Worm (Caenorhabditis elegans) whole organism, mixed stage, embryonic: ENCODE measurements around the gene C01G10.7.
"Not testable (repeated sequence)": the region's sequence is repeated elsewhere in the genome, so short reads cannot be mapped to it uniquely, and the experiment has no call there.

Experiments used
- M03D4.4 ChIP-seq: sonication (generic microtip); optimal IDR thresholded peaks from 2 replicates; lab custom pipeline; 2017; ENCODE audit warnings: mild to moderate bottlenecking, missing genetic modification characterization, missing compliant biosample characterization
- bed-3 ChIP-seq: fragments of 200-800 bp; sonication (Bioruptor generic); optimal IDR thresholded peaks from 3 replicates; lab custom pipeline; 2018; ENCODE audit warnings: mild to moderate bottlenecking, missing genetic modification characterization, moderate library complexity, missing compliant biosample characterization
- blmp-1 ChIP-seq: fragments of 150-350 bp; optimal IDR thresholded peaks from 2 replicates; lab custom pipeline; 2014; ENCODE audit warnings: missing biosample characterization, missing genetic modification characterization
- ceh-83 ChIP-seq: fragments of 200-800 bp; sonication (Bioruptor generic); optimal IDR thresholded peaks from 2 replicates; lab custom pipeline; 2018; ENCODE audit warnings: mild to moderate bottlenecking, missing genetic modification characterization, missing compliant biosample characterization
- ces-1 ChIP-seq: fragments of 150-350 bp; optimal IDR thresholded peaks from 2 replicates; lab custom pipeline; 2014; ENCODE audit warnings: missing biosample characterization, missing genetic modification reagents, missing genetic modification characterization
- elt-1 ChIP-seq: sonication (generic microtip); optimal IDR thresholded peaks from 2 replicates; lab custom pipeline; 2017; ENCODE audit warnings: missing genetic modification characterization, mild to moderate bottlenecking, missing compliant biosample characterization, antibody characterized with exemption, moderate library complexity, borderline replicate concordance; ENCODE audit not compliant: insufficient read depth
- flh-1 ChIP-seq: fragments of 200-800 bp; sonication (Bioruptor generic); optimal IDR thresholded peaks from 2 replicates; lab custom pipeline; 2018; ENCODE audit warnings: mild to moderate bottlenecking, missing genetic modification characterization, moderate library complexity, missing compliant biosample characterization
- ham-2 ChIP-seq: fragments of 200-800 bp; sonication (Bioruptor generic); optimal IDR thresholded peaks from 2 replicates; lab custom pipeline; 2018; ENCODE audit warnings: mild to moderate bottlenecking, missing genetic modification characterization, missing compliant biosample characterization
- hlh-1 ChIP-seq: fragments of 150-350 bp; optimal IDR thresholded peaks from 2 replicates; lab custom pipeline; 2014; ENCODE audit warnings: missing biosample characterization, missing genetic modification reagents, missing genetic modification characterization
- lin-32 ChIP-seq: fragments of 200-800 bp; sonication (Bioruptor generic); optimal IDR thresholded peaks from 2 replicates; lab custom pipeline; 2018; ENCODE audit warnings: mild to moderate bottlenecking, missing genetic modification characterization, missing compliant biosample characterization
- mab-5 ChIP-seq: fragments of 150-350 bp; optimal IDR thresholded peaks from 2 replicates; lab custom pipeline; 2014; ENCODE audit warnings: missing biosample characterization, missing genetic modification characterization
- mep-1 ChIP-seq: fragments of 150-350 bp; optimal IDR thresholded peaks from 2 replicates; lab custom pipeline; 2017; ENCODE audit warnings: missing biosample characterization, missing genetic modification reagents, missing genetic modification characterization, inconsistent platforms
- mls-2 ChIP-seq: sonication (generic microtip); optimal IDR thresholded peaks from 2 replicates; lab custom pipeline; 2016; ENCODE audit warnings: mild to moderate bottlenecking, missing genetic modification characterization, moderate library complexity, missing compliant biosample characterization
- nhr-12 ChIP-seq: fragments of 150-350 bp; optimal IDR thresholded peaks from 2 replicates; lab custom pipeline; 2014; ENCODE audit warnings: missing biosample characterization, missing genetic modification characterization
- nhr-2 ChIP-seq: fragments of 150-350 bp; optimal IDR thresholded peaks from 2 replicates; lab custom pipeline; 2014; ENCODE audit warnings: missing biosample characterization, missing genetic modification characterization
- nhr-76 ChIP-seq: sonication (generic microtip); optimal IDR thresholded peaks from 2 replicates; lab custom pipeline; 2017; ENCODE audit warnings: missing biosample characterization, missing genetic modification characterization
- pha-4 ChIP-seq: fragments of 150-350 bp; optimal IDR thresholded peaks from 2 replicates; lab custom pipeline; 2018; ENCODE audit warnings: missing biosample characterization, missing genetic modification reagents, missing genetic modification characterization
- sem-2 ChIP-seq: fragments of 200-800 bp; sonication (Bioruptor generic); optimal IDR thresholded peaks from 2 replicates; lab custom pipeline; 2018; ENCODE audit warnings: mild to moderate bottlenecking, missing genetic modification characterization, missing compliant biosample characterization
- snpc-4 ChIP-seq: fragments of 150-350 bp; optimal IDR thresholded peaks from 2 replicates; lab custom pipeline; 2014; ENCODE audit warnings: missing biosample characterization, missing genetic modification characterization
- sptf-1 ChIP-seq: sonication (generic microtip); optimal IDR thresholded peaks from 2 replicates; lab custom pipeline; 2017; ENCODE audit warnings: mild to moderate bottlenecking, missing genetic modification characterization, moderate library complexity, missing compliant biosample characterization
- unc-120 ChIP-seq: sonication (generic microtip); optimal IDR thresholded peaks from 2 replicates; lab custom pipeline; 2017; ENCODE audit warnings: missing genetic modification characterization, missing compliant biosample characterization; ENCODE audit not compliant: poor library complexity, severe bottlenecking
- unc-39 ChIP-seq: fragments of 150-350 bp; optimal IDR thresholded peaks from 2 replicates; lab custom pipeline; 2014; ENCODE audit warnings: missing biosample characterization, missing genetic modification characterization

C01G10.7 gene

DNA sequence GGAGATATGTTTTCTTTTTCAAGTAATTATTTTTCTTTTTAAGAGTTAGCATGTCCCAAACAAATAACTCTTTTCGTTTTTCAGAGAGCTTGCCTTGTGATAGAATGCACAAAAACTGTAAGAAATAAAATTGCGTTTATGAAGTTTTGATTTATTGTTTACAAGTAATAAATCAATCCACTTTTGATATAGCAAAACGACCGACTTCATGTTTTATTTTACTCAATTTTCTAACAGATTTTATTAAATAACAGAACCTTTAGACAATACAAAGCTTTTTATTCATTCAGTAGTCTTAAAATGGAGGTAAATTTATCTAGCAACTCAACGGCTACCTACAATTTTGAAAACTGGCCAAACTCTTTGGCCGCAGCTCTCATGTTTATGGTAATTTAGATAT is 9.2 kb downstream of the C01G10.7 start, which contains the start of gene srx-78:
srx-78 (plus strand) TSS at position 301 of the 400 bp plus-strand sequence.
- TF ChIP-seq ceh-83 (GFP tag; lab: Kevin White, UChicago) (no peak), unc-120 (tag; lab: Kevin White, UChicago) (no peak), pha-4 (tag; lab: Kevin White, UChicago) (no peak), ces-1 (GFP tag; lab: Kevin White, UChicago) (no peak), unc-39 (tag; lab: Kevin White, UChicago) (no peak)

DNA sequence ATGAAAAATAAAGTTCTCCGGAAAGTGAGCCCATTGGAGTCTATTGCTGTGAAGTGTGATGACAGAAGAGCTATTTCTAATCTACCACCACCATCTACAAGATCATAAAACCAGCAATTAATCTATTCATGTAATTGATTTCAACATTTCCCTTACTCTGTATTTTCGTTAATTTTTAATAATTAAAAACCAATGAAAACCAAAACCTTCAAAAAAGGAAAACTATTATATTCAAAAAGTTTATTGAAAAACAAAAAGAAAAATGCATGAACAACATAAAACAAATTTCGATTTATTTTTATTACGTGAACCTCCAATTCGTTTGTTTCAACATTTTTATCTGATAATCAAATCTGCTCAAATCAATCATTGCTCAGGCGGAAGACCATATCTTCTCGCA is 13.9 kb downstream of the C01G10.7 start, which contains the start of gene C01G10.1:
C01G10.1 (plus strand) TSS at position 301 of the 400 bp plus-strand sequence.
- TF ChIP-seq elt-1 (tag; lab: Kevin White, UChicago) (peak; percentile 7), unc-120 (tag; lab: Kevin White, UChicago) (no peak)

DNA sequence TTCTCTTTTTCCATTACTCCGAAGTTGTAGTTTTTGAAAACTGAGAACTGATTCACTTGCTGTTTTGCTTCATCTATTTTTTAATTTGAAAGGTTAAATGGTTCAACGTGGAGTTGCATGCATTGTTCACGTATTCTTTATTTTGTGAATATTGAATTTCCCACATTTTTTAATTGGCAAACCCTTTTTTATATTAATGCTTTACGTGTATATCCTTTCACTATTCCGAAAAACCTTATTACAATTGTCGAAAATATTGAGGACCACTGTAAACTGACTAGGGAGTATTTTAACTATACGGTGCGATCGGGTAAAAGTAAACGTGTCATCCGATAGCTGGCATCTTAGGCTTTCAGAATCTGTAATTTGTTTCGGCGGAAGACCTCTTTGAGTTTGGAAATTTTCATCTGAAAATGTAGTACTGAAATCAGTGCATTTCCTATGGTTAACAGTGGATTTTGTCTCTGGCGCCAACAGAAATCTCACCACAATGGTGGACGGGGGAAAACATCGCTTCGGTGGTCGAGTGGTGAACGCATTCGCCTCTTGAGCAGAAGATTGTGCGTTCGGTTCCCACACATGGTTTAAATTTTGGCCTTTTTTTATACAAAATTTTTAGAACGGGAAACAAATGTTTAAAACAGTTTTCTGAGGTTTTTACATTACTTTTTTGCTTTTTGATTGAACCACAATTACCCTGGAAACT is 20.5 kb downstream of the C01G10.7 start, which contains the start of gene C01G10.14:
C01G10.14 (minus strand) TSS at position 51 of the 706 bp plus-strand sequence.
- not testable (repeated sequence) for TF ChIP-seq elt-1 (tag; lab: Kevin White, UChicago); mep-1; ham-2 (GFP tag; lab: Kevin White, UChicago)

DNA sequence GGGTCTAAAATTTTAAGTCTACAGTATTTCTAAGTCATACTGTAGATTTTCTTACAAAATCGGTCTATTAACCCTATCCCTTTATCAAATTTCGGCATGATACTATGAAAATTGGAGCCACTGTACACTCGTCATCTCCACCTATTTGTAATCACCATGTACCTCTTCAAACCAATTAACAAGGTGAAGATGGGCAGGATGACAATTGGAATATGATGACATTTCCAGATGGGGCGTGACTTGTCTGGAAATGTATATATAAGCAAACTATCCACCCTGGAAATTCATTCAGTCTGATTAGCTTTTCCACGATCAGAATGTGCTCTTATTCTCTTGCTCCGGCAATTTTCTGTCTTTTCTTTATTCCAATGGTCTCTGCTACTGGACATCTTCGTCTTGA is 23.7 kb downstream of the C01G10.7 start, which contains the start of gene Y75B12A.2:
Y75B12A.2 (plus strand) TSS at position 301 of the 400 bp plus-strand sequence.
- TF ChIP-seq bed-3 (GFP tag; lab: Kevin White, UChicago): no peak
- TF ChIP-seq lin-32: no peak
- TF ChIP-seq elt-1 (tag; lab: Kevin White, UChicago): no peak
- no peak for TF ChIP-seq mep-1
- TF ChIP-seq nhr-2 (tag; lab: Kevin White, UChicago): no peak
- no peak for TF ChIP-seq nhr-12 (tag; lab: Kevin White, UChicago)
- TF ChIP-seq ceh-83 (GFP tag; lab: Kevin White, UChicago): no peak
- TF ChIP-seq M03D4.4: no peak
- TF ChIP-seq hlh-1 (tag; lab: Kevin White, UChicago): no peak
- TF ChIP-seq ham-2 (GFP tag; lab: Kevin White, UChicago): no peak
- no peak for TF ChIP-seq mab-5
- TF ChIP-seq sptf-1 (tag; lab: Kevin White, UChicago): no peak
- TF ChIP-seq mls-2 (tag; lab: Kevin White, UChicago): no peak
- TF ChIP-seq, all 35 proteins: peak for 0

DNA sequence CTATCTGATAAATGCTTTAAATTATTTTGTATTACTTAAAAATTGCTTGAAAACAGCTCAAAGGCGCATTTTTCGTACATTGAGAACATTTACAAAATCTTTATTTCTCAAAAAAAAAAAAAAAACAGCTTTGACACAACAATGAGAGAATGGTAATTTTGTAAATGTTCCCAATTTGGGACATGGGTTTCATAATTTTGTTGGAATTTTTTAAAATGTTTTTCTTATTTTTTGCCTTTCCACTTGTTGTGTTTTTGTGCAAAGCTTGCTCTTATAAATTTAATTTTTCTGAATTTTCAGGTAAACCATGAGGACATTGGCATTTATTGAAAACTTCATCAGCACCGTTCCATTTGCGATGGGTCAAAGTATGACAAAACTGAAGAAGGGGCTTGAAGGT is 26.1 kb downstream of the C01G10.7 start, which contains the start of gene T01G5.7:
T01G5.7 (plus strand) TSS at position 301 of the 400 bp plus-strand sequence.
- no peak for TF ChIP-seq unc-120 (tag; lab: Kevin White, UChicago)

DNA sequence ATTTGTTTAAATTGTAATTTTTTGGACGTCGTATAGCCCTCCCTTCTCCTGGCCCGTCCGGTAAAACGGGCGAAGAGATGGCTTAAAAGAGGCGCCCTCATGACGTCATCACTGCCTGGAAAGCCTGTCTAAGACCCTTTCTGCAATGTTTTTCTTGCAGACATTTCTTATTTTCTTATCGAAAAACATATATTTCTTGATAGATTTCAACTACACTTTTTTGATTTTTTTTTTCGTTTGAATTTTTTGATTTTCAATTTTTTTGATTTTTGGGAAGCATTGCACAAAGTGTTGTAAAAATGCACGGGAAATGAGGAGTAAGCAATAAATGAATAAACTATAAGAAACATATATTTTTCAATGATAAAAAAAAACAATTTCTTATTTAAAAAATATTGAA is 28.4 kb downstream of the C01G10.7 start, which contains the start of gene T01G5.6:
T01G5.6 (minus strand) TSS at position 101 of the 400 bp plus-strand sequence.
- TF ChIP-seq snpc-4 (tag; lab: Kevin White, UChicago) (no peak), ces-1 (GFP tag; lab: Kevin White, UChicago) (no peak), bed-3 (GFP tag; lab: Kevin White, UChicago) (no peak), sem-2 (GFP tag; lab: Kevin White, UChicago) (no peak), pha-4 (tag; lab: Kevin White, UChicago) (no peak), ceh-83 (GFP tag; lab: Kevin White, UChicago) (no peak), blmp-1 (tag; lab: Kevin White, UChicago) (no peak), flh-1 (GFP tag; lab: Kevin White, UChicago) (no peak), unc-120 (tag; lab: Kevin White, UChicago) (no peak)

DNA sequence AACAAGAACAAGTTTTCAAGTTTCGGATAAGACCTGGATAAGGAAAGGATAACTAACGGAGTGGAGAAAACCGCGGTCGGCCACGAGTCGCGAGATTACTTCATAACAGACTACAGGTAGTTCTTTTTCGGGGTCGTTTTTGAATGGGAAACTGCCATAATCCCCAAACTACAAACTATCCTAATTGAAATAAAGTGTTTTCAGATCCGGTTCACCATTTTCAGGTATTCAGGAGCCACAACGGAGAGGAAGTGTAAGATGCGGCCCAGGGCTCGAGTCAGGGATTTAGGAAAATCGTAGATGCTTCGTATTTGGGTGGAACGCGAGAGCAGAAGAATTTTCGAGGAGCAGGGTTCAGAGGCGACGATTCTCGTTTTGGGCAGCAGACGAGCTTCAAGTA is 30.4 kb downstream of the C01G10.7 start, which contains the start of gene T01G5.8:
T01G5.8 (plus strand) TSS at position 301 of the 400 bp plus-strand sequence.
- not testable (repeated sequence) for TF ChIP-seq flh-1 (GFP tag; lab: Kevin White, UChicago); mls-2 (tag; lab: Kevin White, UChicago); nhr-76 (tag; lab: Kevin White, UChicago)
- TF ChIP-seq, all 35 proteins: peak for 0; not testable (repeated sequence) for 35
